Worm (Caenorhabditis elegans): Measurements from ENCODE around the gene elpc-4.
A peak's percentile ranks its signal among the peaks of the same experiment; 100 is the strongest.

Gene elpc-4

DNA sequence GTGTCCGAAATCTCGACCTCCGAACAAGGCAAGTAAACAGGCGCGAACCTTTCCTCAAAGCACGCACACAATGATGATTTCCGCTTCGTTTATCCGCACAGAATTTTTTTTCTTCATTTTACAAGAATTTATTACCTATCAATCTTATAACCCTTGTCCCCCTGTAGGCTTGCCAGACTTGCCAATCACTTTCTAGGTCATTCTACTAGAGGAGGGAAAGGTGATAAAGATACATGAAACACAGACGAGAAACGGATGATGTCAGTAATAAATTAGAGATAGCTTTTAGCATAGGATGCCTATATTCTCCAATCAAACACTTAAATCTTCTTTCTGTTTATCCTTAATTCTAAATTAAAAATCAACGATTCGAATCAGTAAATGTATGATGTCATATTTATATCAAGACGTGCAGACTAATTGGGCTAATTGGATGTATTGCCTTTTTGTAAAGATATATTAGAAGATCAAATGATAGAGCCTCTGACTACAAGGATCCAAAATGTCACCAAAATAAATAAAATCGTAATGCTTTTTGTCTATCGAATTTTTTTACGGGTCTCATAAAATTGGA, 10.6 kb downstream of the elpc-4 start:
- no peak for TF ChIP-seq unc-39 (tag; optimal IDR thresholded peaks at IDR 0.05)
- TF ChIP-seq lin-11 (tag; optimal IDR thresholded peaks at IDR 0.05), result no peak
- TF ChIP-seq nhr-10 (tag; optimal IDR thresholded peaks at IDR 0.05), result no peak
- TF ChIP-seq nhr-25 (tag; optimal IDR thresholded peaks at IDR 0.05), result peak; percentile 9
- peak; percentile 33 for TF ChIP-seq sma-9 (GFP tag; optimal IDR thresholded peaks at IDR 0.05)
- TF ChIP-seq sma-9 (tag; optimal IDR thresholded peaks at IDR 0.05), result no peak
- peak; percentile 23 for TF ChIP-seq blmp-1 (tag; optimal IDR thresholded peaks at IDR 0.05; ENCODE audit: insufficient read depth)
- peak; percentile 51 for TF ChIP-seq sma-3 (GFP tag; optimal IDR thresholded peaks at IDR 0.05)
- no peak for TF ChIP-seq ceh-16 (tag; optimal IDR thresholded peaks at IDR 0.05)
- peak; percentile 65 for TF ChIP-seq nhr-21 (tag; optimal IDR thresholded peaks at IDR 0.05)

DNA sequence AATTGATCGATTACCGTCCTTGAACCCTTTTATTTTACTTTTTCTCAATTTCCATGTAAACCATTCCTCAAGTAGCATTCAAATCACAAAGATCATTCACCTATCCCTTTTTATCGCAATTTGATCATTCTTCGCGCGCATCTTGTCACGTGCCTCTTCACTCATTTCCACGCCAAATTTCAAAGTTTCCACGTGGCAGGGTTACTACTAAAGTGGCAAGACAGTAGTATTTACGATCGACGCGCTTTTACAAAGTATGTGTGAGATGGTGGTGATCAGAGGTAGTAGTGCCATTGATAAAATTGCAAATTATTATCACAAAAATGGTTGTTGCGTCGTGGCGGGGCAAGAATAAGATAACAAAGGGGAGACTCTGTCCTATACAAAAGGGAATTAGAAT, 11.6 kb downstream of the elpc-4 start:
- TF ChIP-seq ama-1 (optimal IDR thresholded peaks at IDR 0.05) (peak; percentile 34), egl-27 (tag; optimal IDR thresholded peaks at IDR 0.05) (peak; percentile 44), unc-55 (GFP tag; optimal IDR thresholded peaks at IDR 0.05) (no peak), lin-13 (GFP tag; optimal IDR thresholded peaks at IDR 0.05) (no peak), nhr-6 (tag; optimal IDR thresholded peaks at IDR 0.05) (peak; percentile 69), ztf-1 (GFP tag; conservative IDR thresholded peaks at IDR 0.05) (no peak), nhr-23 (tag; optimal IDR thresholded peaks at IDR 0.05) (no peak), C34F6.9 (tag; optimal IDR thresholded peaks at IDR 0.05) (no peak), Y55F3AM.14 (GFP tag; optimal IDR thresholded peaks at IDR 0.05) (peak; percentile 55), sma-3 (GFP tag; optimal IDR thresholded peaks at IDR 0.05) (peak; percentile 92), elt-3 (tag; optimal IDR thresholded peaks at IDR 0.05) (no peak), mdl-1 (tag; optimal IDR thresholded peaks at IDR 0.05) (peak; percentile 78 to 83), skn-1 (tag; optimal IDR thresholded peaks at IDR 0.05) (no peak), alr-1 (tag; optimal IDR thresholded peaks at IDR 0.05) (no peak), zag-1 (tag; optimal IDR thresholded peaks at IDR 0.05) (no peak), blmp-1 (tag; optimal IDR thresholded peaks at IDR 0.05; ENCODE audit: insufficient read depth) (peak; percentile 89), snpc-4 (tag; optimal IDR thresholded peaks at IDR 0.05) (no peak), ZK546.5 (tag; optimal IDR thresholded peaks at IDR 0.05) (no peak), R02D3.7 (tag; optimal IDR thresholded peaks at IDR 0.05) (no peak), unc-39 (tag; optimal IDR thresholded peaks at IDR 0.05) (no peak), peb-1 (tag; optimal IDR thresholded peaks at IDR 0.05) (no peak), ztf-4 (tag; optimal IDR thresholded peaks at IDR 0.05) (no peak), lsy-2 (tag; optimal IDR thresholded peaks at IDR 0.05) (peak in 1 of 2 experiments; percentile 33), nhr-129 (tag; optimal IDR thresholded peaks at IDR 0.05) (peak; percentile 65), nhr-11 (tag; optimal IDR thresholded peaks at IDR 0.05) (no peak), nhr-21 (tag; optimal IDR thresholded peaks at IDR 0.05) (peak; percentile 95), crh-2 (tag; optimal IDR thresholded peaks at IDR 0.05) (peak; percentile 99), unc-62 (GFP tag; optimal IDR thresholded peaks at IDR 0.05) (no peak), nhr-77 (tag; optimal IDR thresholded peaks at IDR 0.05) (no peak), nhr-12 (tag; optimal IDR thresholded peaks at IDR 0.05) (no peak), gmeb-1 (tag; optimal IDR thresholded peaks at IDR 0.05) (peak; percentile 69), F13H6.1 (tag; optimal IDR thresholded peaks at IDR 0.05) (peak; percentile 67), ceh-16 (tag; optimal IDR thresholded peaks at IDR 0.05) (no peak), sem-4 (tag; optimal IDR thresholded peaks at IDR 0.05) (peak; percentile 12), lin-39 (tag; optimal IDR thresholded peaks at IDR 0.05) (no peak), nhr-25 (tag; optimal IDR thresholded peaks at IDR 0.05) (peak; percentile 95), nhr-10 (tag; optimal IDR thresholded peaks at IDR 0.05) (no peak), ztf-11 (tag; optimal IDR thresholded peaks at IDR 0.05) (no peak), lin-11 (tag; optimal IDR thresholded peaks at IDR 0.05) (no peak), fos-1 (tag; optimal IDR thresholded peaks at IDR 0.05) (peak; percentile 61), ceh-82 (tag; optimal IDR thresholded peaks at IDR 0.05) (no peak), aly-2 (tag; optimal IDR thresholded peaks at IDR 0.05) (no peak), dmd-4 (tag; optimal IDR thresholded peaks at IDR 0.05) (no peak), sma-9 (GFP tag; optimal IDR thresholded peaks at IDR 0.05) (peak; percentile 97), sma-9 (tag; optimal IDR thresholded peaks at IDR 0.05) (no peak), mbf-1 (tag; optimal IDR thresholded peaks at IDR 0.05) (no peak), elt-1 (tag; optimal IDR thresholded peaks at IDR 0.05) (no peak), mab-5 (tag; optimal IDR thresholded peaks at IDR 0.05) (no peak), nhr-237 (tag; optimal IDR thresholded peaks at IDR 0.05) (no peak)
